Worm (Caenorhabditis elegans) whole organism, early embryonic: ENCODE measurements around the gene srw-20.

Experiments
- B0310.2 ChIP-seq: sonication (generic microtip); optimal IDR thresholded peaks from 2 replicates; lab custom pipeline; 2016; ENCODE audit warnings: mild to moderate bottlenecking, missing genetic modification characterization, missing compliant biosample characterization
- F13C5.2 ChIP-seq: sonication (generic microtip); optimal IDR thresholded peaks from 2 replicates; lab custom pipeline; 2017; ENCODE audit warnings: mild to moderate bottlenecking, missing genetic modification characterization, inconsistent platforms, missing compliant biosample characterization
- aly-1 ChIP-seq: sonication (generic microtip); optimal IDR thresholded peaks from 2 replicates; lab custom pipeline; 2016; ENCODE audit warnings: missing genetic modification characterization, missing compliant biosample characterization
- ama-1 ChIP-seq: fragments of 150-350 bp; optimal IDR thresholded peaks from 2 replicates; lab custom pipeline; 2014
- ceh-13 ChIP-seq: fragments of 200-800 bp; sonication (Bioruptor generic); optimal IDR thresholded peaks from 2 replicates; lab custom pipeline; 2018; ENCODE audit warnings: mild to moderate bottlenecking, missing genetic modification characterization, missing compliant biosample characterization
- ceh-36 ChIP-seq: sonication (generic microtip); optimal IDR thresholded peaks from 2 replicates; lab custom pipeline; 2016; ENCODE audit warnings: missing genetic modification characterization, inconsistent platforms, missing compliant biosample characterization
- ets-7 ChIP-seq: sonication (generic microtip); optimal IDR thresholded peaks from 2 replicates; lab custom pipeline; 2016; ENCODE audit warnings: missing genotype, missing genetic modification characterization, missing compliant biosample characterization
- flt-1 ChIP-seq: fragments of 200-800 bp; sonication (Bioruptor generic); IDR thresholded peaks from 2 replicates; pipeline ENCODE4 v1.3.6; 2022; ENCODE audit warnings: missing genetic modification characterization, missing compliant biosample characterization
- hmg-4 ChIP-seq: fragments of 200-800 bp; sonication (Bioruptor generic); optimal IDR thresholded peaks from 2 replicates; lab custom pipeline; 2018; ENCODE audit warnings: mild to moderate bottlenecking, missing genetic modification characterization, missing compliant biosample characterization
- hnd-1 ChIP-seq: sonication (generic microtip); optimal IDR thresholded peaks from 2 replicates; lab custom pipeline; 2016; ENCODE audit warnings: missing genetic modification characterization, missing compliant biosample characterization
- pes-1 ChIP-seq: fragments of 200-800 bp; sonication (Bioruptor generic); IDR thresholded peaks from 2 replicates; pipeline ENCODE4 v1.3.6; 2022; ENCODE audit warnings: missing genetic modification reagents, missing genetic modification characterization, missing compliant biosample characterization
- scrt-1 ChIP-seq: fragments of 200-800 bp; sonication (Bioruptor generic); IDR thresholded peaks from 2 replicates; pipeline ENCODE4 v1.3.6; 2022; ENCODE audit warnings: missing genetic modification characterization, missing compliant biosample characterization
- tbx-11 ChIP-seq: fragments of 200-800 bp; sonication (Bioruptor generic); IDR thresholded peaks from 2 replicates; pipeline ENCODE4 v1.3.6; 2022; ENCODE audit warnings: missing genetic modification characterization, missing compliant biosample characterization
- tra-4 ChIP-seq: sonication (generic microtip); optimal IDR thresholded peaks from 2 replicates; lab custom pipeline; 2017; ENCODE audit warnings: missing genetic modification characterization, missing compliant biosample characterization

- TF ChIP-seq ama-1 (lab: Kevin White, UChicago) (no peak), pes-1 (GFP tag; lab: Robert Waterston, UW) (no peak), hmg-4 (GFP tag; lab: Kevin White, UChicago) (no peak), ceh-13 (GFP tag; lab: Kevin White, UChicago) (no peak), ets-7 (no peak), aly-1 (tag; lab: Kevin White, UChicago) (no peak), B0310.2 (tag; lab: Kevin White, UChicago) (no peak), flt-1 (GFP tag; lab: Robert Waterston, UW) (no peak), F13C5.2 (tag; lab: Kevin White, UChicago) (no peak), hnd-1 (tag; lab: Kevin White, UChicago) (no peak), tbx-11 (GFP tag; lab: Robert Waterston, UW) (no peak), tra-4 (tag; lab: Kevin White, UChicago) (no peak), scrt-1 (GFP tag; lab: Robert Waterston, UW) (no peak), ceh-36 (no peak)
Observed at ce11 chrV:17042263-17042662, 37.4 kb downstream of the srw-20 start, which contains the start of gene hpo-33.
